Worm (Caenorhabditis elegans) whole organism, young adult: ENCODE results near the gene kdp-1.

Source experiments
- C06A6.2 ChIP-seq: fragments of 200-800 bp; sonication (Bioruptor generic); conservative IDR thresholded peaks from 2 replicates; pipeline ENCODE4 v1.3.6; 2022; ENCODE audit warnings: missing genetic modification characterization, missing compliant biosample characterization
- D2030.7 ChIP-seq: fragments of 200-800 bp; sonication (Bioruptor generic); IDR thresholded peaks from 2 replicates; pipeline ENCODE4 v1.3.6; 2022; ENCODE audit warnings: missing genetic modification reagents, missing genetic modification characterization, missing compliant biosample characterization
- F37B4.10 ChIP-seq: fragments of 200-800 bp; sonication (Bioruptor generic); IDR thresholded peaks from 2 replicates; pipeline ENCODE4 v1.3.6; 2022; ENCODE audit warnings: missing genetic modification characterization, missing compliant biosample characterization
- F52B5.7 ChIP-seq: sonication (generic microtip); optimal IDR thresholded peaks from 2 replicates; lab custom pipeline; 2016; ENCODE audit warnings: mild to moderate bottlenecking, missing genetic modification characterization, missing compliant biosample characterization
- F57C9.4 ChIP-seq: sonication (generic microtip); optimal IDR thresholded peaks from 2 replicates; lab custom pipeline; 2017; ENCODE audit warnings: mild to moderate bottlenecking, missing genetic modification characterization, missing compliant biosample characterization
- T07F8.4 ChIP-seq: sonication (generic microtip); optimal IDR thresholded peaks from 2 replicates; lab custom pipeline; 2016; ENCODE audit warnings: mild to moderate bottlenecking, missing genetic modification characterization, moderate library complexity, missing compliant biosample characterization
- Y53F4B.3 ChIP-seq: fragments of 200-800 bp; sonication (Bioruptor generic); IDR thresholded peaks from 2 replicates; pipeline ENCODE4 v1.3.6; 2022; ENCODE audit warnings: missing genetic modification reagents, missing genetic modification characterization, missing compliant biosample characterization
- Y53G8AR.9 ChIP-seq: fragments of 200-800 bp; sonication (Bioruptor generic); conservative IDR thresholded peaks from 2 replicates; pipeline ENCODE4 v1.3.6; 2022; ENCODE audit warnings: missing genetic modification reagents, missing genetic modification characterization, missing compliant biosample characterization
- Y79H2A.3 ChIP-seq: fragments of 200-800 bp; sonication (Bioruptor generic); conservative IDR thresholded peaks from 2 replicates; pipeline ENCODE4 v1.3.6; 2022; ENCODE audit warnings: missing genetic modification reagents, missing genetic modification characterization, missing compliant biosample characterization
- ama-1 ChIP-seq, 3 experiments: fragments of 150-350 bp in 1 of 3; sonication (generic microtip) in 2 of 3; optimal IDR thresholded peaks; 2 replicates each; lab custom pipeline; 2014 to 2018; ENCODE audit warnings: missing biosample characterization in 2 of 3, missing genetic modification characterization in 2 of 3, missing genetic modification reagents in 2 of 3
- atf-7 ChIP-seq: sonication (generic microtip); optimal IDR thresholded peaks from 2 replicates; lab custom pipeline; 2017; ENCODE audit warnings: mild to moderate bottlenecking, missing genetic modification characterization, missing compliant biosample characterization
- attf-5 ChIP-seq: fragments of 200-800 bp; sonication (Bioruptor generic); optimal IDR thresholded peaks from 2 replicates; lab custom pipeline; 2018; ENCODE audit warnings: mild to moderate bottlenecking, missing genetic modification characterization, missing compliant biosample characterization
- bed-1 ChIP-seq: fragments of 200-800 bp; sonication (Bioruptor generic); IDR thresholded peaks from 2 replicates; pipeline ENCODE4 v1.3.6; 2022; ENCODE audit warnings: missing genetic modification reagents, missing genetic modification characterization, missing compliant biosample characterization
- cebp-1 ChIP-seq, 2 experiments: fragments of 200-800 bp in 1 of 2; sonication (Bioruptor generic) in 1 of 2; sonication (generic microtip) in 1 of 2; IDR thresholded peaks in 1 of 2; optimal IDR thresholded peaks in 1 of 2; 2 replicates each; pipeline versions ENCODE4 v1.3.6 to Lab custom; 2017 to 2022; ENCODE audit warnings: missing compliant biosample characterization in 2 of 2, missing genetic modification characterization in 2 of 2, mild to moderate bottlenecking in 1 of 2, missing genetic modification reagents in 1 of 2, moderate library complexity in 1 of 2
- ceh-100 ChIP-seq: fragments of 200-800 bp; sonication (Bioruptor generic); IDR thresholded peaks from 2 replicates; pipeline ENCODE4 v1.3.6; 2022; ENCODE audit warnings: missing genetic modification reagents, missing genetic modification characterization, missing compliant biosample characterization
- ceh-27 ChIP-seq: fragments of 200-800 bp; sonication (Bioruptor generic); optimal IDR thresholded peaks from 2 replicates; lab custom pipeline; 2018; ENCODE audit warnings: mild to moderate bottlenecking, missing genetic modification characterization, moderate library complexity, missing compliant biosample characterization
- ceh-91 ChIP-seq: fragments of 200-800 bp; sonication (Bioruptor generic); IDR thresholded peaks from 2 replicates; pipeline ENCODE4 v1.3.6; 2022; ENCODE audit warnings: missing genetic modification reagents, missing genetic modification characterization, missing compliant biosample characterization
- chd-7 ChIP-seq: sonication (generic microtip); optimal IDR thresholded peaks from 2 replicates; lab custom pipeline; 2016; ENCODE audit warnings: mild to moderate bottlenecking, missing genetic modification characterization, moderate library complexity, missing compliant biosample characterization
- ets-4 ChIP-seq: fragments of 200-800 bp; sonication (Bioruptor generic); optimal IDR thresholded peaks from 2 replicates; lab custom pipeline; 2018; ENCODE audit warnings: mild to moderate bottlenecking, missing genetic modification characterization, missing compliant biosample characterization
- fkh-3 ChIP-seq: sonication (generic microtip); optimal IDR thresholded peaks from 2 replicates; lab custom pipeline; 2016; ENCODE audit warnings: mild to moderate bottlenecking, missing genetic modification characterization, missing compliant biosample characterization
- gei-17 ChIP-seq: fragments of 200-800 bp; sonication (Bioruptor generic); optimal IDR thresholded peaks from 2 replicates; lab custom pipeline; 2018; ENCODE audit warnings: mild to moderate bottlenecking, missing genetic modification characterization, missing compliant biosample characterization
- him-1 ChIP-seq: sonication (generic microtip); optimal IDR thresholded peaks from 2 replicates; lab custom pipeline; 2016; ENCODE audit warnings: missing genotype, missing genetic modification reagents, missing genetic modification characterization, missing compliant biosample characterization
- hlh-12 ChIP-seq: sonication (generic microtip); optimal IDR thresholded peaks from 2 replicates; lab custom pipeline; 2016; ENCODE audit warnings: missing genetic modification characterization, missing compliant biosample characterization
- hlh-26 ChIP-seq: fragments of 200-800 bp; sonication (Bioruptor generic); conservative IDR thresholded peaks from 2 replicates; pipeline ENCODE4 v1.3.6; 2022; ENCODE audit warnings: missing genetic modification reagents, missing genetic modification characterization, missing compliant biosample characterization
- hmg-1.2 ChIP-seq: fragments of 200-800 bp; sonication (Bioruptor generic); IDR thresholded peaks from 2 replicates; pipeline ENCODE4 v1.3.6; 2022; ENCODE audit warnings: missing genetic modification reagents, missing genetic modification characterization, missing compliant biosample characterization
- hmg-20 ChIP-seq: fragments of 200-800 bp; sonication (Bioruptor generic); IDR thresholded peaks from 2 replicates; pipeline ENCODE4 v1.3.6; 2022; ENCODE audit warnings: missing genetic modification reagents, missing genetic modification characterization, missing compliant biosample characterization
- lag-1 ChIP-seq: fragments of 200-800 bp; sonication (Bioruptor generic); IDR thresholded peaks from 2 replicates; pipeline ENCODE4 v1.3.6; 2022; ENCODE audit warnings: missing genetic modification reagents, missing genetic modification characterization, missing compliant biosample characterization
- lin-54 ChIP-seq: fragments of 200-800 bp; sonication (Bioruptor generic); optimal IDR thresholded peaks from 2 replicates; lab custom pipeline; 2018; ENCODE audit warnings: mild to moderate bottlenecking, missing genetic modification characterization, missing compliant biosample characterization
- madf-10 ChIP-seq: sonication (generic microtip); optimal IDR thresholded peaks from 2 replicates; lab custom pipeline; 2016; ENCODE audit warnings: mild to moderate bottlenecking, missing genetic modification characterization, missing compliant biosample characterization
- madf-8 ChIP-seq: fragments of 200-800 bp; sonication (Bioruptor generic); conservative IDR thresholded peaks from 2 replicates; pipeline ENCODE4 v1.3.6; 2022; ENCODE audit warnings: missing genetic modification reagents, missing genetic modification characterization, missing compliant biosample characterization
- mcd-1 ChIP-seq: fragments of 200-800 bp; sonication (Bioruptor generic); IDR thresholded peaks from 2 replicates; pipeline ENCODE4 v1.3.6; 2022; ENCODE audit warnings: missing genetic modification reagents, missing genetic modification characterization, missing compliant biosample characterization
- mel-28 ChIP-seq: sonication (generic microtip); optimal IDR thresholded peaks from 2 replicates; lab custom pipeline; 2016; ENCODE audit warnings: borderline replicate concordance, mild to moderate bottlenecking, missing genetic modification characterization, missing compliant biosample characterization
- nfya-2 ChIP-seq: fragments of 200-800 bp; sonication (Bioruptor generic); IDR thresholded peaks from 2 replicates; pipeline ENCODE4 v1.3.6; 2022; ENCODE audit warnings: missing genetic modification reagents, missing genetic modification characterization, missing compliant biosample characterization
- nhr-120 ChIP-seq: fragments of 200-800 bp; sonication (Bioruptor generic); IDR thresholded peaks from 2 replicates; pipeline ENCODE4 v1.3.6; 2022; ENCODE audit warnings: missing genetic modification characterization, missing compliant biosample characterization
- nhr-179 ChIP-seq: sonication (generic microtip); optimal IDR thresholded peaks from 2 replicates; lab custom pipeline; 2016; ENCODE audit warnings: mild to moderate bottlenecking, missing genetic modification characterization, missing compliant biosample characterization
- repo-1 ChIP-seq: sonication (generic microtip); optimal IDR thresholded peaks from 2 replicates; lab custom pipeline; 2017; ENCODE audit warnings: mild to moderate bottlenecking, missing genetic modification characterization, missing compliant biosample characterization
- snpc-4 ChIP-seq, 5 experiments: fragments of 150-350 bp in 1 of 5; sonication (generic microtip) in 4 of 5; optimal IDR thresholded peaks; 2 replicates each; lab custom pipeline; 2014 to 2018; ENCODE audit warnings: missing genetic modification characterization in 5 of 5, missing biosample characterization in 3 of 5, antibody characterized with exemption in 2 of 5, mild to moderate bottlenecking in 2 of 5, missing compliant biosample characterization in 2 of 5, missing genotype in 2 of 5, moderate library complexity in 2 of 5, missing genetic modification reagents in 1 of 5
- sptf-2 ChIP-seq: fragments of 200-800 bp; sonication (Bioruptor generic); optimal IDR thresholded peaks from 2 replicates; lab custom pipeline; 2018; ENCODE audit warnings: mild to moderate bottlenecking, missing genetic modification characterization, missing compliant biosample characterization
- tbp1 ChIP-seq: fragments of 200-800 bp; sonication (Bioruptor generic); optimal IDR thresholded peaks from 2 replicates; lab custom pipeline; 2018; ENCODE audit warnings: mild to moderate bottlenecking, missing genetic modification characterization, missing compliant biosample characterization
- tbx-9 ChIP-seq: sonication (generic microtip); optimal IDR thresholded peaks from 2 replicates; lab custom pipeline; 2016; ENCODE audit warnings: borderline replicate concordance, missing genetic modification characterization, inconsistent platforms, missing compliant biosample characterization
- unc-130 ChIP-seq: sonication (generic microtip); optimal IDR thresholded peaks from 2 replicates; lab custom pipeline; 2016; ENCODE audit warnings: missing genetic modification reagents, missing genetic modification characterization, missing compliant biosample characterization
- unc-62 ChIP-seq: fragments of 150-350 bp; optimal IDR thresholded peaks from 2 replicates; lab custom pipeline; 2014; ENCODE audit warnings: missing biosample characterization, missing genetic modification reagents, missing genetic modification characterization
- zim-3 ChIP-seq: sonication (generic microtip); optimal IDR thresholded peaks from 2 replicates; lab custom pipeline; 2017; ENCODE audit warnings: mild to moderate bottlenecking, missing genetic modification characterization, moderate library complexity, missing compliant biosample characterization
- ztf-22 ChIP-seq: fragments of 200-800 bp; sonication (Bioruptor generic); optimal IDR thresholded peaks from 2 replicates; lab custom pipeline; 2018; ENCODE audit warnings: mild to moderate bottlenecking, missing genetic modification characterization, moderate library complexity, missing compliant biosample characterization
- ztf-25 ChIP-seq: fragments of 200-800 bp; sonication (Bioruptor generic); IDR thresholded peaks from 2 replicates; pipeline ENCODE4 v1.3.6; 2022; ENCODE audit warnings: missing genetic modification reagents, missing genetic modification characterization, missing compliant biosample characterization
- ztf-26 ChIP-seq: sonication (generic microtip); optimal IDR thresholded peaks from 2 replicates; lab custom pipeline; 2017; ENCODE audit warnings: missing genetic modification characterization, missing compliant biosample characterization

kdp-1 gene

DNA sequence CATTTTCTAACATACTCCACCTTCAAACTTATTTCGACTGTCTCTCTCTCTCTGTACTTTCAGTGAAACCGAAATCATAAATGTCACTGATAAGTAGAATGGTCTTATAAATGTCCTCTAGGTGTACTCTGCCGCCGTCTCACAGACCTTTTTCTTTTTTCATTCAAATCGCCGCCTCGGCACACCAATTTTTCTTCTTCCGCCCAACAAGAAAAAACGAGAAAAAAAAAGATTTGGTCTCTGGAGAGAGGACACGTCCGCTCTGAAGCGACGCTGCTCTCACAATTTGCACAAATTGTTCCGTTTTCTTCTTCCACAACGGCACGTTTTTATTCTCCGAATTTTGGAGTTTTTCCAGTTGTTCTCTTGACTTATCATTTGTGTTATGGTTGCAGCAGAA is 13.2 kb downstream of the kdp-1 start (continued):
- TF ChIP-seq cebp-1 (GFP tag; IDR thresholded peaks at IDR 0.05; lab: Robert Waterston, UW): no peak
- peak; percentile 14 for TF ChIP-seq cebp-1 (tag; optimal IDR thresholded peaks at IDR 0.05; lab: Kevin White, UChicago)
- TF ChIP-seq nhr-120 (GFP tag; lab: Robert Waterston, UW): no peak
- TF ChIP-seq repo-1 (tag; lab: Kevin White, UChicago): no peak
- TF ChIP-seq ceh-91: no peak
- no peak for TF ChIP-seq nhr-179

DNA sequence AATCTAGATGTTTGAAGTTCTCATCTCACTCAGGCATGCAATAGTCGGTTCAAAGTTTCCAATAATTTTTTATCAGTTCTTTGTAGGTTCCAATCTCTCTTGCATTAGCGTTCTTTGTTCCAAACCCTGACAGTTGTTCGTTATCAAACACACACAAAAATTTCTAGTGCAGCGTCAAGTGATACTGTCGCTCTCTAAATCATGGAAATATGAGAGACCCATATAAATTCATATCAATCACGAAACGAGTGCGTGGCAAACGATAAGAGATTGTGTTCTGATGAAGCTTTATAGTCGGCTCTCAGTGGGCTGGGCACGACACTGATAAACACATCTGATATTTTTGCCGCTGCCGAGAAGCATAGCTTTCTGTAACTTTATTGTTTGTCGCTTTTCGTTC is 14.2 kb downstream of the kdp-1 start:
- TF ChIP-seq Y79H2A.3 (no peak), Y53F4B.3 (GFP tag; lab: Robert Waterston, UW) (no peak), ztf-26 (tag; lab: Kevin White, UChicago) (peak; percentile 3), D2030.7 (GFP tag; lab: Robert Waterston, UW) (no peak), madf-8 (GFP tag; lab: Robert Waterston, UW) (no peak), mel-28 (tag; lab: Kevin White, UChicago) (no peak), ets-4 (no peak), ztf-25 (GFP tag; lab: Robert Waterston, UW) (no peak), him-1 (no peak), hlh-26 (GFP tag; lab: Robert Waterston, UW) (no peak), nhr-179 (no peak), bed-1 (no peak), ama-1 (optimal IDR thresholded peaks at IDR 0.05; lab: Kevin White, UChicago) (no peak), ama-1 (GFP tag; optimal IDR thresholded peaks at IDR 0.05; lab: Kevin White, UChicago) (no peak), Y53G8AR.9 (GFP tag; lab: Robert Waterston, UW) (0 out of 2 replicates have a peak, but pooled peaks have one; percentile 40), F52B5.7 (tag; lab: Kevin White, UChicago) (no peak), tbp1 (GFP tag; lab: Kevin White, UChicago) (peak; percentile 38), mcd-1 (GFP tag; lab: Robert Waterston, UW) (no peak), atf-7 (tag; lab: Kevin White, UChicago) (peak; percentile 53), fkh-3 (tag; lab: Kevin White, UChicago) (no peak), attf-5 (GFP tag; lab: Kevin White, UChicago) (no peak), unc-130 (GFP tag; lab: Kevin White, UChicago) (no peak), sptf-2 (GFP tag; lab: Kevin White, UChicago) (no peak), chd-7 (tag; lab: Kevin White, UChicago) (peak; percentile 46), hmg-20 (GFP tag; lab: Robert Waterston, UW) (no peak), madf-10 (peak; percentile 22), F37B4.10 (GFP tag; lab: Robert Waterston, UW) (no peak), C06A6.2 (GFP tag; lab: Robert Waterston, UW) (no peak), lin-54 (no peak), ceh-27 (GFP tag; lab: Kevin White, UChicago) (no peak), gei-17 (GFP tag; lab: Kevin White, UChicago) (no peak), cebp-1 (GFP tag; IDR thresholded peaks at IDR 0.05; lab: Robert Waterston, UW) (no peak), cebp-1 (tag; optimal IDR thresholded peaks at IDR 0.05; lab: Kevin White, UChicago) (peak; percentile 37), T07F8.4 (tag; lab: Kevin White, UChicago) (no peak), hmg-1.2 (peak; percentile 13; the same call in 1 of the 2 replicates), lag-1 (GFP tag; lab: Robert Waterston, UW) (no peak), zim-3 (tag; lab: Kevin White, UChicago) (no peak), tbx-9 (tag; lab: Kevin White, UChicago) (no peak), ceh-100 (no peak), F57C9.4 (no peak), nfya-2 (GFP tag; lab: Robert Waterston, UW) (no peak), unc-62 (peak; percentile 44), snpc-4 (GFP tag; optimal IDR thresholded peaks at IDR 0.05; lab: Kevin White, UChicago) (no peak), snpc-4 (tag; optimal IDR thresholded peaks at IDR 0.05; lab: Kevin White, UChicago) (no peak), ztf-22 (GFP tag; lab: Kevin White, UChicago) (peak; percentile 27), hlh-12 (tag; lab: Kevin White, UChicago) (no peak)
